Worm (Caenorhabditis elegans): ENCODE data around the gene Y73C8C.8.

DNA sequence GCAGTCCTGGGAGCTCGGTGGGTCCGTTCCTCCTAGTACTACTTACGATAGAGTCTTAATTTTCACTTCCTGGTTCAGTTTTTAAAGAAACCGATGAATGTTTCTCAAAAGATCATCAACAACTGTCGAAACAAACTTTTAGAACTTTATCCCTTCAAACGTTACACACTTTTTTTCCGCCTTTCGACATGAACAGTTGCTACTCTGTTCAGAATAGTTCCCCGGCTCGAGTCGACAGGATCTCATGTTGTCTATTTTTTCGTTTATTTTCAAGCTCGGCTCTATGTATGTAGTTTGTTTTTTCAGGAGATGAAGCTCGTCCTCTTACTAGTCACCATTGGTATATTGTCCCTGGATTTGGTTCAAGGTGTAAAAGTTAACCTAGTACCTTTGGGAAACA lies 43.1 kb upstream of the Y73C8C.8 start, which contains the start of gene exh-1:
- TF ChIP-seq pha-4 (GFP tag; IDR thresholded peaks at IDR 0.05) (no peak), pha-4 (tag; optimal IDR thresholded peaks at IDR 0.05) (no peak), unc-62 (GFP tag; optimal IDR thresholded peaks at IDR 0.05 in 1 of 2) (peak in 1 of 2 experiments; percentile 78), unc-62 (tag; optimal IDR thresholded peaks at IDR 0.05) (no peak), lsy-2 (tag; optimal IDR thresholded peaks at IDR 0.05) (no peak), daf-19 (GFP tag; conservative IDR thresholded peaks at IDR 0.05) (no peak), ceh-28 (tag; optimal IDR thresholded peaks at IDR 0.05) (no peak), ztf-11 (tag; optimal IDR thresholded peaks at IDR 0.05) (no peak)
